Worm (Caenorhabditis elegans) whole organism, L3 larva: ENCODE measurements around the gene spr-3.

Experiments used
- ama-1 ChIP-seq: fragments of 150-350 bp; optimal IDR thresholded peaks from 2 replicates; lab custom pipeline; 2018
- elt-2 ChIP-seq: sonication (generic microtip); optimal IDR thresholded peaks from 2 replicates; lab custom pipeline; 2016; ENCODE audit warnings: missing genetic modification reagents, mild to moderate bottlenecking, missing genetic modification characterization, missing compliant biosample characterization
- nhr-28 ChIP-seq: fragments of 150-350 bp; optimal IDR thresholded peaks from 2 replicates; lab custom pipeline; 2014; ENCODE audit warnings: missing biosample characterization, missing genetic modification characterization
- unc-62 ChIP-seq: fragments of 150-350 bp; sonication (generic microtip); optimal IDR thresholded peaks from 4 replicates; lab custom pipeline; 2014; ENCODE audit warnings: missing biosample characterization, missing genetic modification reagents, missing genetic modification characterization

- TF ChIP-seq elt-2 (tag; lab: Kevin White, UChicago), result no peak
- no peak for TF ChIP-seq ama-1 (lab: Kevin White, UChicago)
- TF ChIP-seq unc-62, result peak; percentile 39
- TF ChIP-seq nhr-28 (tag; lab: Kevin White, UChicago), result no peak
These were observed 6.1 kb downstream of the spr-3 start for ce11 chrX:4519968-4520367.
